Fruit fly (Drosophila melanogaster) whole organism, embryonic: ENCODE data around the gene CG16865.

Source experiments
- B-H2 ChIP-seq: fragments of 200-800 bp; sonication (Bioruptor generic); optimal IDR thresholded peaks from 2 replicates; lab custom pipeline; 2018; ENCODE audit warnings: missing biosample characterization, mild to moderate bottlenecking, missing genetic modification characterization
- BEAF-32 ChIP-seq: fragments of 200-800 bp; sonication (Bioruptor generic); optimal IDR thresholded peaks from 3 replicates; lab custom pipeline; 2017; ENCODE audit warnings: missing biosample characterization, missing genetic modification characterization, mild to moderate bottlenecking, moderate library complexity, missing genetic modification reagents
- CG10979 ChIP-seq: fragments of 200-800 bp; sonication (Bioruptor generic); optimal IDR thresholded peaks from 2 replicates; lab custom pipeline; 2018; ENCODE audit warnings: missing biosample characterization, mild to moderate bottlenecking, missing genetic modification characterization, moderate library complexity
- CG11560 ChIP-seq: fragments of 200-800 bp; sonication (Bioruptor generic); IDR thresholded peaks from 3 replicates; pipeline ENCODE4 v1.3.6; 2022; ENCODE audit warnings: missing biosample characterization, missing genetic modification characterization
- CG13287 ChIP-seq: fragments of 200-800 bp; sonication (Bioruptor generic); IDR thresholded peaks from 2 replicates; pipeline ENCODE4 v1.3.6; 2022; ENCODE audit warnings: missing biosample characterization, missing genetic modification characterization; ENCODE audit not compliant: partially characterized antibody
- CG14860 ChIP-seq: fragments of 200-800 bp; sonication (Bioruptor generic); IDR thresholded peaks from 3 replicates; pipeline ENCODE4 v1.3.6; 2022; ENCODE audit warnings: missing biosample characterization, missing genetic modification characterization; ENCODE audit not compliant: partially characterized antibody
- CG3065 ChIP-seq: fragments of 200-800 bp; sonication (Bioruptor generic); optimal IDR thresholded peaks from 2 replicates; lab custom pipeline; 2016; ENCODE audit warnings: missing biosample characterization, missing genetic modification characterization
- CG31388 ChIP-seq: fragments of 200-800 bp; sonication (Bioruptor generic); optimal IDR thresholded peaks from 2 replicates; lab custom pipeline; 2016; ENCODE audit warnings: missing biosample characterization, missing genetic modification characterization
- CG34422 ChIP-seq: fragments of 200-800 bp; sonication (Bioruptor generic); IDR thresholded peaks from 3 replicates; pipeline ENCODE4 v1.3.6; 2022; ENCODE audit warnings: missing biosample characterization, missing genetic modification characterization
- CG4617 ChIP-seq: fragments of 200-800 bp; sonication (Bioruptor generic); optimal IDR thresholded peaks from 3 replicates; lab custom pipeline; 2016; ENCODE audit warnings: missing biosample characterization, missing genetic modification characterization, borderline replicate concordance
- CTCF ChIP-seq: fragments of 200-800 bp; sonication (Bioruptor generic); optimal IDR thresholded peaks from 2 replicates; lab custom pipeline; 2017; ENCODE audit warnings: missing biosample characterization, mild to moderate bottlenecking, missing genetic modification characterization, moderate library complexity
- Dll ChIP-seq: fragments of 200-800 bp; sonication (Bioruptor generic); IDR thresholded peaks from 4 replicates; pipeline ENCODE4 v1.3.6; 2022; ENCODE audit warnings: missing biosample characterization, missing genetic modification characterization; ENCODE audit not compliant: partially characterized antibody
- E2f2 ChIP-seq: fragments of 200-800 bp; sonication (Bioruptor generic); IDR thresholded peaks from 2 replicates; pipeline ENCODE4 v1.3.6; 2022; ENCODE audit warnings: missing biosample characterization, missing genetic modification characterization
- Fer1 ChIP-seq: fragments of 200-800 bp; sonication (Bioruptor generic); optimal IDR thresholded peaks from 2 replicates; lab custom pipeline; 2017; ENCODE audit warnings: missing biosample characterization, mild to moderate bottlenecking, missing genetic modification characterization
- HLH4C ChIP-seq: fragments of 200-800 bp; sonication (Bioruptor generic); IDR thresholded peaks from 3 replicates; pipeline ENCODE4 v1.3.6; 2022; ENCODE audit warnings: missing biosample characterization, missing genetic modification characterization; ENCODE audit not compliant: partially characterized antibody
- Lhr ChIP-seq: fragments of 200-800 bp; sonication (Bioruptor generic); optimal IDR thresholded peaks from 3 replicates; lab custom pipeline; 2017; ENCODE audit warnings: mild to moderate bottlenecking, missing biosample characterization, missing genetic modification reagents, missing genetic modification characterization
- MBD-R2 ChIP-seq: fragments of 200-800 bp; sonication (Bioruptor generic); IDR thresholded peaks from 2 replicates; pipeline ENCODE4 v1.3.6; 2022; ENCODE audit warnings: missing biosample characterization, missing genetic modification characterization
- MESR4 ChIP-seq: fragments of 200-800 bp; sonication (Bioruptor generic); optimal IDR thresholded peaks from 2 replicates; lab custom pipeline; 2018; ENCODE audit warnings: missing biosample characterization, mild to moderate bottlenecking, missing genetic modification characterization, moderate library complexity
- Myb ChIP-seq: fragments of 200-800 bp; sonication (Bioruptor generic); optimal IDR thresholded peaks from 2 replicates; lab custom pipeline; 2016; ENCODE audit warnings: missing biosample characterization, missing genetic modification characterization
- NK7.1 ChIP-seq: fragments of 200-800 bp; sonication (Bioruptor generic); optimal IDR thresholded peaks from 3 replicates; lab custom pipeline; 2016; ENCODE audit warnings: missing biosample characterization, missing genetic modification characterization
- Opbp ChIP-seq: fragments of 200-800 bp; sonication (Bioruptor generic); IDR thresholded peaks from 3 replicates; pipeline ENCODE4 v1.3.6; 2022; ENCODE audit warnings: missing biosample characterization, missing genetic modification characterization; ENCODE audit not compliant: partially characterized antibody
- Pdp1 ChIP-seq, 2 experiments: fragments of 200-800 bp; sonication (Bioruptor generic); optimal IDR thresholded peaks; 3 replicates each; lab custom pipeline; 2016; ENCODE audit warnings: missing biosample characterization in 2 of 2, missing genetic modification characterization in 2 of 2, mild to moderate bottlenecking in 1 of 2, moderate library complexity in 1 of 2
- Scr ChIP-seq: fragments of 200-800 bp; sonication (Bioruptor generic); IDR thresholded peaks from 2 replicates; pipeline ENCODE4 v1.3.6; 2022; ENCODE audit warnings: missing biosample characterization, missing genetic modification characterization; ENCODE audit not compliant: partially characterized antibody
- amos ChIP-seq: fragments of 200-800 bp; sonication (Bioruptor generic); IDR thresholded peaks from 2 replicates; pipeline ENCODE4 v1.3.6; 2022; ENCODE audit warnings: missing biosample characterization, missing genetic modification characterization; ENCODE audit not compliant: partially characterized antibody
- ato ChIP-seq: fragments of 200-800 bp; sonication (Bioruptor generic); IDR thresholded peaks from 2 replicates; pipeline ENCODE4 v1.3.6; 2022; ENCODE audit warnings: missing biosample characterization, missing genetic modification characterization; ENCODE audit not compliant: partially characterized antibody
- bcd ChIP-seq: fragments of 200-800 bp; sonication (Bioruptor generic); optimal IDR thresholded peaks from 2 replicates; lab custom pipeline; 2017; ENCODE audit warnings: missing biosample characterization, mild to moderate bottlenecking, missing genetic modification characterization
- fru ChIP-seq: fragments of >200 bp; optimal IDR thresholded peaks from 2 replicates; lab custom pipeline; 2017
- gcm2 ChIP-seq: fragments of 200-800 bp; sonication (Bioruptor generic); optimal IDR thresholded peaks from 2 replicates; lab custom pipeline; 2016; ENCODE audit warnings: missing biosample characterization, missing genetic modification characterization
- grn ChIP-seq: fragments of 200-800 bp; sonication (Bioruptor generic); optimal IDR thresholded peaks from 3 replicates; lab custom pipeline; 2017; ENCODE audit warnings: missing biosample characterization, missing genetic modification characterization
- gro ChIP-seq: fragments of 200-800 bp; sonication (Bioruptor generic); optimal IDR thresholded peaks from 2 replicates; lab custom pipeline; 2016; ENCODE audit warnings: missing biosample characterization, missing genetic modification characterization
- inv ChIP-seq: fragments of 200-800 bp; sonication (Bioruptor generic); IDR thresholded peaks from 2 replicates; pipeline ENCODE4 v1.3.6; 2022; ENCODE audit warnings: missing biosample characterization, missing genetic modification characterization; ENCODE audit not compliant: partially characterized antibody
- jigr1 ChIP-seq: fragments of 200-800 bp; sonication (Bioruptor generic); IDR thresholded peaks from 3 replicates; pipeline ENCODE4 v1.3.6; 2022; ENCODE audit warnings: missing biosample characterization, missing genetic modification characterization
- nmo ChIP-seq: fragments of 200-800 bp; sonication (Bioruptor generic); optimal IDR thresholded peaks from 2 replicates; lab custom pipeline; 2018; ENCODE audit warnings: missing biosample characterization, mild to moderate bottlenecking, missing genetic modification characterization, moderate library complexity
- onecut ChIP-seq: fragments of 200-800 bp; sonication (Bioruptor generic); IDR thresholded peaks from 2 replicates; pipeline ENCODE4 v1.3.6; 2022; ENCODE audit warnings: missing biosample characterization, missing genetic modification characterization
- peb ChIP-seq: fragments of 200-800 bp; sonication (Bioruptor generic); IDR thresholded peaks from 2 replicates; pipeline ENCODE4 v1.3.6; 2022; ENCODE audit warnings: missing biosample characterization, missing genetic modification characterization
- pfk ChIP-seq: fragments of 200-800 bp; sonication (Bioruptor generic); optimal IDR thresholded peaks from 2 replicates; lab custom pipeline; 2018; ENCODE audit warnings: missing biosample characterization, mild to moderate bottlenecking, missing genetic modification characterization, moderate library complexity
- phol ChIP-seq: fragments of 200-800 bp; sonication (Bioruptor generic); optimal IDR thresholded peaks from 3 replicates; lab custom pipeline; 2018; ENCODE audit warnings: missing biosample characterization, mild to moderate bottlenecking, missing genetic modification characterization, moderate library complexity
- sima ChIP-seq: fragments of 200-800 bp; sonication (Bioruptor generic); optimal IDR thresholded peaks from 2 replicates; lab custom pipeline; 2016; ENCODE audit warnings: missing biosample characterization, missing genetic modification characterization
- sqz ChIP-seq: fragments of 200-800 bp; sonication (Bioruptor generic); optimal IDR thresholded peaks from 3 replicates; lab custom pipeline; 2018; ENCODE audit warnings: missing biosample characterization, mild to moderate bottlenecking, missing genetic modification characterization
- stwl ChIP-seq: fragments of 200-800 bp; sonication (Bioruptor generic); optimal IDR thresholded peaks from 3 replicates; lab custom pipeline; 2018; ENCODE audit warnings: missing biosample characterization, mild to moderate bottlenecking, missing genetic modification characterization, moderate library complexity
- trem ChIP-seq: fragments of 200-800 bp; optimal IDR thresholded peaks from 3 replicates; lab custom pipeline; 2019; ENCODE audit warnings: missing biosample characterization, mild to moderate bottlenecking, missing genetic modification characterization, moderate library complexity
- twi ChIP-seq: fragments of 200-800 bp; optimal IDR thresholded peaks from 2 replicates; lab custom pipeline; 2019; ENCODE audit warnings: missing biosample characterization, mild to moderate bottlenecking, missing genetic modification characterization, moderate library complexity
- zen2 ChIP-seq: fragments of 200-800 bp; sonication (Bioruptor generic); IDR thresholded peaks from 3 replicates; pipeline ENCODE4 v1.3.6; 2022; ENCODE audit warnings: missing biosample characterization, missing genetic modification characterization; ENCODE audit not compliant: partially characterized antibody

CG16865 gene

dm6 chr2L:13811323-13811722 is at the start of gene CG16865, which contains the start of gene Adat1 (continued):
- TF ChIP-seq Dll (peak; percentile 72; the same call in 3 of the 4 replicates), amos (GFP tag; lab: Robert Waterston, UW) (peak; percentile 51; the same call in 1 of the 2 replicates), peb (GFP tag; lab: Robert Waterston, UW) (no peak), E2f2 (peak; percentile 41), fru (lab: Kevin White, UChicago) (no peak), Scr (GFP tag; lab: Robert Waterston, UW) (peak; percentile 61), trem (tag; lab: Kevin White, UChicago) (peak; percentile 36), gro (GFP tag; lab: Kevin White, UChicago) (peak; percentile 15), B-H2 (GFP tag; lab: Kevin White, UChicago) (no peak), ato (GFP tag; lab: Robert Waterston, UW) (peak; percentile 61; the same call in 1 of the 2 replicates), zen2 (peak; percentile 42; the same call in 1 of the 3 replicates), BEAF-32 (peak; percentile 53), Opbp (GFP tag; lab: Robert Waterston, UW) (0 out of 3 replicates have a peak, but pooled peaks have one; percentile 31), HLH4C (GFP tag; lab: Robert Waterston, UW) (peak; percentile 38; the same call in 1 of the 3 replicates), bcd (GFP tag; lab: Kevin White, UChicago) (no peak), onecut (peak; percentile 87), NK7.1 (no peak), phol (tag; lab: Kevin White, UChicago) (peak; percentile 34), CG11560 (tag; lab: Robert Waterston, UW) (peak; percentile 98), Myb (peak; percentile 26), MBD-R2 (GFP tag; lab: Robert Waterston, UW) (peak; percentile 96), CG14860 (GFP tag; lab: Robert Waterston, UW) (peak; percentile 56; the same call in 2 of the 3 replicates), MESR4 (GFP tag; lab: Kevin White, UChicago) (peak; percentile 46), CG3065 (no peak), stwl (tag; lab: Kevin White, UChicago) (peak; percentile 87), inv (GFP tag; lab: Robert Waterston, UW) (peak; percentile 12; the same call in 1 of the 2 replicates), sqz (GFP tag; lab: Kevin White, UChicago) (no peak), CG13287 (GFP tag; lab: Robert Waterston, UW) (peak; percentile 72), CG34422 (peak; percentile 72; the same call in 1 of the 3 replicates), CG4617 (GFP tag; lab: Kevin White, UChicago) (peak; percentile 74), Fer1 (peak; percentile 21), nmo (GFP tag; lab: Kevin White, UChicago) (no peak), Pdp1 (GFP tag; optimal IDR thresholded peaks at IDR 0.05; lab: Kevin White, UChicago) (peak in 1 of 2 experiments; percentile 74), jigr1 (GFP tag; lab: Robert Waterston, UW) (no peak), grn (GFP tag; lab: Kevin White, UChicago) (no peak), Lhr (peak; percentile 14)

- peak; percentile 73 for TF ChIP-seq CG10979 (tag; lab: Kevin White, UChicago)
- no peak for TF ChIP-seq pfk (GFP tag; lab: Kevin White, UChicago)
- no peak for TF ChIP-seq CG31388 (GFP tag; lab: Kevin White, UChicago)
- TF ChIP-seq amos (GFP tag; lab: Robert Waterston, UW) = no peak
- TF ChIP-seq CTCF (GFP tag; lab: Kevin White, UChicago) = peak; percentile 67
- TF ChIP-seq grn (GFP tag; lab: Kevin White, UChicago) = no peak
- no peak for TF ChIP-seq sima (GFP tag; lab: Kevin White, UChicago)
- no peak for TF ChIP-seq twi (tag; lab: Kevin White, UChicago)
- no peak for TF ChIP-seq gcm2 (GFP tag; lab: Kevin White, UChicago)
- TF ChIP-seq, all 482 proteins: peak for 2
Observed at dm6 chr2L:13763144-13763543, 48.2 kb upstream of the CG16865 start.
